Worm (Caenorhabditis elegans) whole organism, L4 larva: Measurements from ENCODE around the gene F53A9.1.

Experiments
- D1046.2 ChIP-seq: fragments of 200-800 bp; sonication (Bioruptor generic); IDR thresholded peaks from 2 replicates; pipeline ENCODE4 v1.3.6; 2022; ENCODE audit warnings: missing genetic modification characterization, missing compliant biosample characterization
- F26F4.8 ChIP-seq: fragments of 200-800 bp; sonication (Bioruptor generic); conservative IDR thresholded peaks from 2 replicates; pipeline ENCODE4 v1.3.6; 2022; ENCODE audit warnings: missing genetic modification characterization, missing compliant biosample characterization
- F49E8.2 ChIP-seq: sonication (generic microtip); optimal IDR thresholded peaks from 2 replicates; lab custom pipeline; 2016; ENCODE audit warnings: missing compliant biosample characterization, mild to moderate bottlenecking, missing genetic modification characterization, borderline replicate concordance
- R02D3.7 ChIP-seq: fragments of 150-350 bp; sonication (generic microtip); optimal IDR thresholded peaks from 3 replicates; lab custom pipeline; 2014; ENCODE audit warnings: missing biosample characterization, missing genetic modification characterization
- T20F7.1 ChIP-seq: fragments of 200-800 bp; sonication (Bioruptor generic); optimal IDR thresholded peaks from 2 replicates; lab custom pipeline; 2018; ENCODE audit warnings: mild to moderate bottlenecking, missing genetic modification characterization, missing compliant biosample characterization
- T26A8.4 ChIP-seq: fragments of 200-800 bp; sonication (Bioruptor generic); IDR thresholded peaks from 2 replicates; pipeline ENCODE4 v1.3.6; 2022; ENCODE audit warnings: missing genetic modification characterization, missing compliant biosample characterization
- Y75B8A.6 ChIP-seq: fragments of 200-800 bp; sonication (Bioruptor generic); IDR thresholded peaks from 2 replicates; pipeline ENCODE4 v1.3.6; 2022; ENCODE audit warnings: missing genetic modification reagents, missing genetic modification characterization, missing compliant biosample characterization
- ZK337.2 ChIP-seq: fragments of 200-800 bp; sonication (Bioruptor generic); IDR thresholded peaks from 2 replicates; pipeline ENCODE4 v1.3.6; 2022; ENCODE audit warnings: missing genetic modification reagents, missing genetic modification characterization, missing compliant biosample characterization
- aha-1 ChIP-seq: fragments of 150-350 bp; peaks from one replicate; lab custom pipeline; 2014; ENCODE audit warnings: missing biosample characterization, missing genetic modification characterization
- aly-2 ChIP-seq: sonication (generic microtip); optimal IDR thresholded peaks from 2 replicates; lab custom pipeline; 2018; ENCODE audit warnings: missing biosample characterization, missing genetic modification characterization
- ceh-20 ChIP-seq: fragments of 200-800 bp; sonication (Bioruptor generic); IDR thresholded peaks from 2 replicates; pipeline ENCODE4 v1.3.6; 2022; ENCODE audit warnings: missing genetic modification reagents, missing genetic modification characterization, missing compliant biosample characterization
- ceh-62 ChIP-seq: sonication (generic microtip); optimal IDR thresholded peaks from 2 replicates; lab custom pipeline; 2017; ENCODE audit warnings: missing biosample characterization, missing genetic modification characterization
- ces-1 ChIP-seq: fragments of 150-350 bp; sonication (generic microtip); optimal IDR thresholded peaks from 4 replicates; lab custom pipeline; 2014; ENCODE audit warnings: missing biosample characterization, missing genetic modification reagents, missing genetic modification characterization
- ctbp-1 ChIP-seq: fragments of 200-800 bp; sonication (Bioruptor generic); IDR thresholded peaks from 2 replicates; pipeline ENCODE4 v1.3.6; 2022; ENCODE audit warnings: missing genetic modification reagents, missing genetic modification characterization, missing compliant biosample characterization
- daf-16 ChIP-seq, 3 experiments: sonication (generic microtip); optimal IDR thresholded peaks; 2 replicates each; lab custom pipeline; 2016 to 2017; ENCODE audit warnings: missing genetic modification characterization in 3 of 3, missing genetic modification reagents in 3 of 3, mild to moderate bottlenecking in 2 of 3, missing compliant biosample characterization in 2 of 3, missing biosample characterization in 1 of 3, moderate library complexity in 1 of 3
- dpl-1 ChIP-seq: fragments of 150-350 bp; optimal IDR thresholded peaks from 2 replicates; lab custom pipeline; 2014; ENCODE audit warnings: missing biosample characterization, missing genetic modification reagents, missing genetic modification characterization
- egl-27 ChIP-seq: sonication (generic microtip); optimal IDR thresholded peaks from 3 replicates; lab custom pipeline; 2017; ENCODE audit warnings: missing biosample characterization, missing genetic modification reagents, missing genetic modification characterization
- hlh-11 ChIP-seq: fragments of 200-800 bp; sonication (Bioruptor generic); optimal IDR thresholded peaks from 2 replicates; lab custom pipeline; 2018; ENCODE audit warnings: mild to moderate bottlenecking, missing genetic modification characterization, missing compliant biosample characterization
- hmg-1.1 ChIP-seq: fragments of 200-800 bp; sonication (Bioruptor generic); IDR thresholded peaks from 2 replicates; pipeline ENCODE4 v1.3.6; 2022; ENCODE audit warnings: missing genetic modification reagents, missing genetic modification characterization, missing compliant biosample characterization
- lin-13 ChIP-seq: fragments of 150-350 bp; optimal IDR thresholded peaks from 2 replicates; lab custom pipeline; 2014; ENCODE audit warnings: missing biosample characterization, missing genetic modification reagents, missing genetic modification characterization
- lin-38 ChIP-seq: fragments of 200-800 bp; sonication (Bioruptor generic); IDR thresholded peaks from 2 replicates; pipeline ENCODE4 v1.3.6; 2022; ENCODE audit warnings: missing genetic modification reagents, missing genetic modification characterization, missing compliant biosample characterization
- mdl-1 ChIP-seq, 2 experiments: fragments of 150-350 bp in 1 of 2; sonication (generic microtip) in 1 of 2; optimal IDR thresholded peaks; 2 replicates each; lab custom pipeline; 2014 to 2017; ENCODE audit warnings: missing biosample characterization in 2 of 2, missing genetic modification characterization in 2 of 2
- mxl-3 ChIP-seq: fragments of 200-800 bp; sonication (Bioruptor generic); optimal IDR thresholded peaks from 2 replicates; lab custom pipeline; 2018; ENCODE audit warnings: mild to moderate bottlenecking, missing genetic modification characterization, missing compliant biosample characterization
- nhr-11 ChIP-seq: fragments of 150-350 bp; optimal IDR thresholded peaks from 2 replicates; lab custom pipeline; 2014; ENCODE audit warnings: missing biosample characterization, missing genetic modification characterization
- nhr-111 ChIP-seq: fragments of 200-800 bp; sonication (Bioruptor generic); optimal IDR thresholded peaks from 2 replicates; lab custom pipeline; 2018; ENCODE audit warnings: mild to moderate bottlenecking, missing genetic modification characterization, missing compliant biosample characterization
- nhr-28 ChIP-seq: fragments of 150-350 bp; optimal IDR thresholded peaks from 2 replicates; lab custom pipeline; 2014; ENCODE audit warnings: missing biosample characterization, missing genetic modification characterization
- nhr-6 ChIP-seq: fragments of 150-350 bp; optimal IDR thresholded peaks from 2 replicates; lab custom pipeline; 2014; ENCODE audit warnings: missing biosample characterization, missing genetic modification characterization
- pha-4 ChIP-seq, 2 experiments: fragments of 150-350 bp in 1 of 2; fragments of 200-800 bp in 1 of 2; sonication (Bioruptor generic) in 1 of 2; IDR thresholded peaks in 1 of 2; optimal IDR thresholded peaks in 1 of 2; 2 replicates each; pipeline versions ENCODE4 v1.3.6 to Lab custom; 2014 to 2022; ENCODE audit warnings: missing genetic modification characterization in 2 of 2, missing genetic modification reagents in 2 of 2, missing biosample characterization in 1 of 2, missing compliant biosample characterization in 1 of 2
- saeg-2 ChIP-seq: fragments of 200-800 bp; sonication (Bioruptor generic); IDR thresholded peaks from 2 replicates; pipeline ENCODE4 v1.3.6; 2022; ENCODE audit warnings: missing genetic modification reagents, missing genetic modification characterization, missing compliant biosample characterization
- set-16 ChIP-seq: fragments of 200-800 bp; sonication (Bioruptor generic); IDR thresholded peaks from 2 replicates; pipeline ENCODE4 v1.3.6; 2022; ENCODE audit warnings: missing genetic modification reagents, missing genetic modification characterization, missing compliant biosample characterization
- skn-1 ChIP-seq: fragments of 150-350 bp; optimal IDR thresholded peaks from 2 replicates; lab custom pipeline; 2014; ENCODE audit warnings: missing biosample characterization, missing genetic modification characterization
- snpc-1.2 ChIP-seq: fragments of 200-800 bp; sonication (Bioruptor generic); IDR thresholded peaks from 2 replicates; pipeline ENCODE4 v1.3.6; 2022; ENCODE audit warnings: missing genetic modification reagents, missing genetic modification characterization, missing compliant biosample characterization
- snpc-4 ChIP-seq: fragments of 150-350 bp; optimal IDR thresholded peaks from 2 replicates; lab custom pipeline; 2014; ENCODE audit warnings: missing biosample characterization, missing genetic modification characterization
- unc-62 ChIP-seq, 3 experiments: fragments of 150-350 bp in 1 of 3; sonication (generic microtip); optimal IDR thresholded peaks in 2 of 3; peaks in 1 of 3; 1 replicate in 1 of 3; 2 replicates in 2 of 3; lab custom pipeline; 2014 to 2017; ENCODE audit warnings: missing biosample characterization in 3 of 3, missing genetic modification characterization in 3 of 3, missing genetic modification reagents in 3 of 3, missing genotype in 1 of 3
- vab-7 ChIP-seq: fragments of 200-800 bp; sonication (Bioruptor generic); IDR thresholded peaks from 2 replicates; pipeline ENCODE4 v1.3.6; 2022; ENCODE audit warnings: missing genetic modification reagents, missing genetic modification characterization, missing compliant biosample characterization
- zag-1 ChIP-seq: fragments of 150-350 bp; optimal IDR thresholded peaks from 2 replicates; lab custom pipeline; 2014; ENCODE audit warnings: missing biosample characterization, missing genetic modification characterization
- zip-11 ChIP-seq: fragments of 200-800 bp; sonication (Bioruptor generic); IDR thresholded peaks from 2 replicates; pipeline ENCODE4 v1.3.6; 2022; ENCODE audit warnings: missing genetic modification characterization, missing compliant biosample characterization

F53A9.1 gene

DNA sequence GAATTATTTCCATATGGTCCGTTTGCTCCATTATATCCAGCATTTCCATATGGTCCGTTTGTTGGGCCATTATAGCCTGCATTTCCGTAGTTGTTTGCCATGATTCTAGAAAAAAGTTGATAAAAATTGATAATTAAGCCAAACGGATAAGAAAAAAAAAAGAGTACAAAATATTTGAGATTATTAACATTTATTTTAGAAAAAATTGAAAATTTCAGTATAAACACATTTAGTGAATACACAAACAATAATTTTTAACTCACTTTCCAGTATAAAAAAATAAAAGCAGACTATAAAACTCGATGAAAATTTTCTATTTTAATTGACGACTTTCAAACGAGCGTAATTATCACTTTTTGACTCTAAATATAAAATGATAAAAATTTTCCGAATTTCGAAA, 9.3 kb downstream of the F53A9.1 start, which contains the start of gene F53A9.9:
Gene F53A9.9, minus strand, starts transcription at position 101 of the 400 bp plus-strand sequence.
- TF ChIP-seq Y75B8A.6 (no peak), D1046.2 (no peak), dpl-1 (GFP tag; lab: Kevin White, UChicago) (no peak), T20F7.1 (GFP tag; lab: Kevin White, UChicago) (no peak), T26A8.4 (GFP tag; lab: Robert Waterston, UW) (no peak), nhr-111 (GFP tag; lab: Kevin White, UChicago) (no peak), zip-11 (GFP tag; lab: Robert Waterston, UW) (no peak), F26F4.8 (GFP tag; lab: Robert Waterston, UW) (no peak), unc-62 (GFP tag; optimal IDR thresholded peaks at IDR 0.05 in 1 of 2; lab: Kevin White, UChicago) (no peak), unc-62 (tag; optimal IDR thresholded peaks at IDR 0.05; lab: Kevin White, UChicago) (no peak), mdl-1 (tag; optimal IDR thresholded peaks at IDR 0.05; lab: Kevin White, UChicago) (no peak), F49E8.2 (tag; lab: Kevin White, UChicago) (no peak), ZK337.2 (GFP tag; lab: Robert Waterston, UW) (no peak), aly-2 (tag; lab: Kevin White, UChicago) (no peak), zag-1 (no peak), R02D3.7 (tag; lab: Kevin White, UChicago) (no peak), snpc-4 (no peak), skn-1 (tag; lab: Kevin White, UChicago) (no peak), nhr-6 (no peak), aha-1 (tag; lab: Kevin White, UChicago) (no peak)

DNA sequence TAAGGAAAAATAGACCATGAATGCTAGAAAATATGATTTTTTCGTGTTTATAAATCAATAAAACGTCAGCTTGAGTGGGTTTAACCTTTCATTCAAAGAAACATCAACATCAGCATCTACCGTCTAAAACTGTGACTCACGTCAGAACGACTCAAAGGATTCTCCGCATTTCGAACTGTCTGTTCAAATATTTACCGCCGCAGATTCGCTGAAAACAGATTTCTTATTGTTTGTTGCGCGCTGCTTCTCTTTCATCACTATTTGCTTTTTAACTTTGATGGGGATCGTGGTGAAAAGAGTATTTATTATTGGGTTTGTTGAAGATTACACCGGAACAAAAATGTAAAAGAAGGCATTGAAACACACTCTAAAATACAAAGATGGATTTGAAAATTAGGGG, 9.9 kb downstream of the F53A9.1 start:
- TF ChIP-seq pha-4 (GFP tag; IDR thresholded peaks at IDR 0.05; lab: Robert Waterston, UW) = no peak
- TF ChIP-seq pha-4 (tag; optimal IDR thresholded peaks at IDR 0.05; lab: Kevin White, UChicago) = peak; percentile 48
- TF ChIP-seq unc-62 (GFP tag; optimal IDR thresholded peaks at IDR 0.05 in 1 of 2; lab: Kevin White, UChicago) = peak in 1 of 2 experiments; percentile 22
- no peak for TF ChIP-seq unc-62 (tag; optimal IDR thresholded peaks at IDR 0.05; lab: Kevin White, UChicago)
- TF ChIP-seq D1046.2 = no peak
- TF ChIP-seq, all 104 proteins: peak for 2

- TF ChIP-seq egl-27 = no peak
- TF ChIP-seq set-16 (GFP tag; lab: Robert Waterston, UW) = peak; percentile 90
- no peak for TF ChIP-seq lin-13 (GFP tag; lab: Kevin White, UChicago)
- TF ChIP-seq zag-1 = no peak
- no peak for TF ChIP-seq hmg-1.1 (GFP tag; lab: Robert Waterston, UW)
- TF ChIP-seq saeg-2 (GFP tag; lab: Robert Waterston, UW) = no peak
- no peak for TF ChIP-seq nhr-28 (tag; lab: Kevin White, UChicago)
- no peak for TF ChIP-seq ces-1 (GFP tag; lab: Kevin White, UChicago)
- TF ChIP-seq nhr-11 (tag; lab: Kevin White, UChicago) = no peak
- TF ChIP-seq aha-1 (tag; lab: Kevin White, UChicago) = peak; percentile 58
- TF ChIP-seq vab-7 = no peak
- no peak for TF ChIP-seq ceh-62 (tag; lab: Kevin White, UChicago)
- TF ChIP-seq nhr-111 (GFP tag; lab: Kevin White, UChicago) = no peak
- no peak for TF ChIP-seq snpc-1.2
- no peak for TF ChIP-seq T26A8.4 (GFP tag; lab: Robert Waterston, UW)
- TF ChIP-seq lin-38 (GFP tag; lab: Robert Waterston, UW) = no peak
These were observed 11.8 kb downstream of the F53A9.1 start, which contains the start of gene tnt-2 for ce11 chrX:8723127-8723600. Gene tnt-2, minus strand, starts transcription at chrX:8723550.

ce11 chrX:8723840-8724239, 12.4 kb downstream of the F53A9.1 start:
- peak in 1 of 2 experiments; percentile 93 for TF ChIP-seq daf-16 (GFP tag; optimal IDR thresholded peaks at IDR 0.05; lab: Kevin White, UChicago)
- no peak for TF ChIP-seq daf-16 (tag; optimal IDR thresholded peaks at IDR 0.05; lab: Kevin White, UChicago)
- 0 out of 2 replicates have a peak, but pooled peaks have one; percentile 22 for TF ChIP-seq ceh-20
- TF ChIP-seq mxl-3 (GFP tag; lab: Kevin White, UChicago) = peak; percentile 23
- TF ChIP-seq ctbp-1 (GFP tag; lab: Robert Waterston, UW) = peak; percentile 50; the same call in 1 of the 2 replicates
- TF ChIP-seq snpc-4 = no peak
- TF ChIP-seq hlh-11 (tag; lab: Kevin White, UChicago) = peak; percentile 74
- no peak for TF ChIP-seq pha-4 (GFP tag; IDR thresholded peaks at IDR 0.05; lab: Robert Waterston, UW)
- TF ChIP-seq pha-4 (tag; optimal IDR thresholded peaks at IDR 0.05; lab: Kevin White, UChicago) = no peak
- TF ChIP-seq nhr-11 (tag; lab: Kevin White, UChicago) = peak; percentile 30
- 0 out of 2 replicates have a peak, but pooled peaks have one; percentile 15 for TF ChIP-seq hmg-1.1 (GFP tag; lab: Robert Waterston, UW)
